Fruit fly (Drosophila melanogaster): Measurements from ENCODE around the gene Gs2.

DNA sequence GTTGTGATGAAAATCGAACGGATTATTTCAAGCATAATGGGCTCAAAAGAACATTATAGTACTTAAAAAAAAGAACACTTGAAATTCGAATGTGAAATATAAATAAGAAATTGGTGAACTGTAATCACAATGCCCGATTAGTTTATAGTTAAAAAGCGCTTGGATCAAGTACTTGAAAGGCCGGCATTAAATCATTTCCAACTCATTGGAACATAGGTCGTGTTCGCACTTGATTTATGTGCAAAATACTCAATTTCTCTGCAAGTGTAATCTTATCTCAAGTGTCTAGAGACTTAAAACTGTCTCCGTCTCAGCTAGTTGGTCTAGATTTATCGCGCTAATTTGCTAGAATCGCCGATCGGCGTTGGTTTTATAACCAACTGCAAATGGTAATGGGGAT is 1.9 kb downstream of the Gs2 start:
- TF ChIP-seq Myc (optimal IDR thresholded peaks at IDR 0.05): no peak
- no peak for TF ChIP-seq ttk (optimal IDR thresholded peaks at IDR 0.05)
- TF ChIP-seq psq (optimal IDR thresholded peaks at IDR 0.05): no peak
- no peak for TF ChIP-seq Sin3A (optimal IDR thresholded peaks at IDR 0.05)

All from Kc167 (cell line).